Fruit fly (Drosophila melanogaster) Kc167 (cell line): ENCODE data around the gene dec.

Experiments
- Myc ChIP-seq: fragments of >200 bp; optimal IDR thresholded peaks from 2 replicates; lab custom pipeline; 2017; ENCODE audit warnings: missing external identifiers
- h ChIP-seq: fragments of >200 bp; optimal IDR thresholded peaks from 3 replicates; lab custom pipeline; 2018; ENCODE audit warnings: missing external identifiers
- insv ChIP-seq: fragments of >200 bp; optimal IDR thresholded peaks from 3 replicates; lab custom pipeline; 2018; ENCODE audit warnings: missing external identifiers
- psq ChIP-seq: fragments of >200 bp; optimal IDR thresholded peaks from 2 replicates; lab custom pipeline; 2017; ENCODE audit warnings: missing external identifiers
- ttk ChIP-seq: sonication (Bioruptor generic); optimal IDR thresholded peaks from 2 replicates; lab custom pipeline; 2017; ENCODE audit warnings: missing external identifiers

DNA sequence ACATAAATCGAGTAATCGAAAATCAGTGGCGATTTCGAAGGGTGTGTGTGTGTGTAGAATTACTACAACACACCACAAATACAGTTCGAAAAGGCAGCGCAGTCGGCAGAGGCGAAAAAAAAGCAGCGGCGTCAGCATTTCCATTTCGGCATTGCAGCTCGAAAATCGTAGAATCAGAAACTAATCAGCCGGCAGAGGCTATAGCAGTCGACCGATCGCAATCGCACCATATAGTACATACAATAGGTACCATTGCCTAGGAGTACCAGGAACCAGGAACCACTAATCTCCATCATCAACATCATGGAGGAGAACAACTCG is 36.0 kb upstream of the dec start:
- TF ChIP-seq psq (lab: Kevin White, UChicago) = no peak
- no peak for TF ChIP-seq h
- TF ChIP-seq insv (lab: Kevin White, UChicago) = no peak
- TF ChIP-seq Myc (lab: Kevin White, UChicago) = no peak
- TF ChIP-seq ttk = no peak
